Fruit fly (Drosophila melanogaster) whole organism, prepupa: ENCODE results near the gene CG31161.

Source experiments
- CG10631 ChIP-seq: fragments of 200-800 bp; sonication (Bioruptor generic); optimal IDR thresholded peaks from 2 replicates; lab custom pipeline; 2016; ENCODE audit warnings: missing biosample characterization, missing genetic modification characterization
- CG10669 ChIP-seq: fragments of 200-800 bp; sonication (Bioruptor generic); optimal IDR thresholded peaks from 3 replicates; lab custom pipeline; 2018; ENCODE audit warnings: missing biosample characterization, mild to moderate bottlenecking, missing genetic modification characterization, moderate library complexity
- CG11294 ChIP-seq: fragments of 200-800 bp; sonication (Bioruptor generic); IDR thresholded peaks from 2 replicates; pipeline ENCODE4 v1.3.6; 2022; ENCODE audit warnings: missing biosample characterization, missing genetic modification characterization
- CG11762 ChIP-seq: fragments of 200-800 bp; sonication (Bioruptor generic); optimal IDR thresholded peaks from 3 replicates; lab custom pipeline; 2016; ENCODE audit warnings: missing biosample characterization, missing genetic modification characterization; ENCODE audit not compliant: insufficient read depth
- CG11902 ChIP-seq: fragments of 200-800 bp; sonication (Bioruptor generic); optimal IDR thresholded peaks from 3 replicates; lab custom pipeline; 2016; ENCODE audit warnings: missing biosample characterization, missing genetic modification characterization
- CG15336 ChIP-seq: fragments of 200-800 bp; sonication (Bioruptor generic); IDR thresholded peaks from 2 replicates; pipeline ENCODE4 v1.3.6; 2022; ENCODE audit warnings: missing biosample characterization, missing genetic modification characterization
- CG31627 ChIP-seq: fragments of 200-800 bp; sonication (Bioruptor generic); optimal IDR thresholded peaks from 3 replicates; lab custom pipeline; 2016; ENCODE audit warnings: missing biosample characterization, missing genetic modification characterization
- CG32006 ChIP-seq: fragments of 200-800 bp; sonication (Bioruptor generic); optimal IDR thresholded peaks from 3 replicates; lab custom pipeline; 2017; ENCODE audit warnings: missing biosample characterization, mild to moderate bottlenecking, missing genetic modification characterization
- CG34406 ChIP-seq: fragments of 200-800 bp; sonication (Bioruptor generic); optimal IDR thresholded peaks from 3 replicates; lab custom pipeline; 2016; ENCODE audit warnings: missing biosample characterization, missing genetic modification characterization
- CG3919 ChIP-seq: fragments of 200-800 bp; sonication (Bioruptor generic); optimal IDR thresholded peaks from 3 replicates; lab custom pipeline; 2016; ENCODE audit warnings: missing biosample characterization, missing genetic modification characterization
- CG4318 ChIP-seq: fragments of 200-800 bp; sonication (Bioruptor generic); optimal IDR thresholded peaks from 3 replicates; lab custom pipeline; 2017; ENCODE audit warnings: missing biosample characterization, mild to moderate bottlenecking, missing genetic modification characterization
- CG6163 ChIP-seq: fragments of 200-800 bp; sonication (Bioruptor generic); IDR thresholded peaks from 3 replicates; pipeline ENCODE4 v1.3.6; 2022; ENCODE audit warnings: missing biosample characterization, missing genetic modification characterization
- CG6276 ChIP-seq: fragments of 200-800 bp; sonication (Bioruptor generic); optimal IDR thresholded peaks from 2 replicates; lab custom pipeline; 2017; ENCODE audit warnings: missing biosample characterization, mild to moderate bottlenecking, missing genetic modification characterization
- CG6792 ChIP-seq: fragments of 200-800 bp; sonication (Bioruptor generic); optimal IDR thresholded peaks from 3 replicates; lab custom pipeline; 2016; ENCODE audit warnings: missing biosample characterization, missing genetic modification characterization
- CG6808 ChIP-seq: fragments of 200-800 bp; sonication (Bioruptor generic); optimal IDR thresholded peaks from 3 replicates; lab custom pipeline; 2017; ENCODE audit warnings: missing biosample characterization, missing genetic modification characterization, mild to moderate bottlenecking, moderate library complexity, missing genetic modification reagents
- CG7368 ChIP-seq: fragments of 200-800 bp; sonication (Bioruptor generic); optimal IDR thresholded peaks from 3 replicates; lab custom pipeline; 2016; ENCODE audit warnings: missing biosample characterization, missing genetic modification characterization
- CG8119 ChIP-seq: fragments of 200-800 bp; sonication (Bioruptor generic); IDR thresholded peaks from 3 replicates; pipeline ENCODE4 v1.3.6; 2022; ENCODE audit warnings: missing biosample characterization, missing genetic modification characterization
- CG8632 ChIP-seq: fragments of 200-800 bp; sonication (Bioruptor generic); optimal IDR thresholded peaks from 3 replicates; lab custom pipeline; 2016; ENCODE audit warnings: missing biosample characterization, missing genetic modification characterization
- Eip75B ChIP-seq: fragments of 200-800 bp; sonication (Bioruptor generic); optimal IDR thresholded peaks from 3 replicates; lab custom pipeline; 2016; ENCODE audit warnings: missing biosample characterization, missing genetic modification characterization
- Eip78C ChIP-seq: fragments of 200-800 bp; sonication (Bioruptor generic); peaks from one replicate; lab custom pipeline; 2016; ENCODE audit warnings: missing biosample characterization, missing genetic modification characterization
- Ets96B ChIP-seq: fragments of 200-800 bp; optimal IDR thresholded peaks from 2 replicates; lab custom pipeline; 2019; ENCODE audit warnings: missing biosample characterization, mild to moderate bottlenecking, missing genetic modification characterization, moderate library complexity
- Gug ChIP-seq: fragments of 200-800 bp; sonication (Bioruptor generic); IDR thresholded peaks from 2 replicates; pipeline ENCODE4 v1.3.6; 2022; ENCODE audit warnings: missing biosample characterization, missing genetic modification characterization
- Hr39 ChIP-seq: fragments of 200-800 bp; sonication (Bioruptor generic); optimal IDR thresholded peaks from 2 replicates; lab custom pipeline; 2016; ENCODE audit warnings: missing biosample characterization, missing genetic modification characterization
- Hr4 ChIP-seq: fragments of 200-800 bp; sonication (Bioruptor generic); optimal IDR thresholded peaks from 3 replicates; lab custom pipeline; 2016; ENCODE audit warnings: missing biosample characterization, missing genetic modification characterization
- Lpt ChIP-seq: fragments of 200-800 bp; sonication (Bioruptor generic); optimal IDR thresholded peaks from 3 replicates; lab custom pipeline; 2016; ENCODE audit warnings: missing biosample characterization, missing genetic modification characterization
- OdsH ChIP-seq: fragments of 200-800 bp; sonication (Bioruptor generic); optimal IDR thresholded peaks from 3 replicates; lab custom pipeline; 2016; ENCODE audit warnings: missing biosample characterization, missing genetic modification characterization
- Sox102F ChIP-seq: fragments of 200-800 bp; sonication (Bioruptor generic); optimal IDR thresholded peaks from 2 replicates; lab custom pipeline; 2016; ENCODE audit warnings: missing biosample characterization, mild to moderate bottlenecking, missing genetic modification characterization
- Sox14 ChIP-seq: fragments of 200-800 bp; sonication (Bioruptor generic); optimal IDR thresholded peaks from 3 replicates; lab custom pipeline; 2016; ENCODE audit warnings: missing biosample characterization, missing genetic modification characterization
- Sox15 ChIP-seq: fragments of 200-800 bp; sonication (Bioruptor generic); optimal IDR thresholded peaks from 3 replicates; lab custom pipeline; 2016; ENCODE audit warnings: missing biosample characterization, missing genetic modification characterization
- achi ChIP-seq: fragments of 200-800 bp; sonication (Bioruptor generic); optimal IDR thresholded peaks from 3 replicates; lab custom pipeline; 2016; ENCODE audit warnings: missing biosample characterization, missing genetic modification characterization
- acj6 ChIP-seq: fragments of 200-800 bp; sonication (Bioruptor generic); optimal IDR thresholded peaks from 3 replicates; lab custom pipeline; 2016; ENCODE audit warnings: missing biosample characterization, missing genetic modification characterization
- dac ChIP-seq: fragments of 200-800 bp; sonication (Bioruptor generic); optimal IDR thresholded peaks from 2 replicates; lab custom pipeline; 2017; ENCODE audit warnings: missing biosample characterization, mild to moderate bottlenecking, missing genetic modification characterization
- eg ChIP-seq: fragments of 200-800 bp; sonication (Bioruptor generic); IDR thresholded peaks from 3 replicates; pipeline ENCODE4 v1.3.6; 2022; ENCODE audit warnings: missing biosample characterization, missing genetic modification characterization
- fd59A ChIP-seq: fragments of 200-800 bp; sonication (Bioruptor generic); optimal IDR thresholded peaks from 2 replicates; lab custom pipeline; 2017; ENCODE audit warnings: missing biosample characterization, mild to moderate bottlenecking, missing genetic modification characterization, missing genetic modification reagents
- fd85E ChIP-seq: fragments of 200-800 bp; sonication (Bioruptor generic); optimal IDR thresholded peaks from 3 replicates; lab custom pipeline; 2016; ENCODE audit warnings: missing biosample characterization, missing genetic modification characterization
- fkh ChIP-seq: fragments of 200-800 bp; sonication (Bioruptor generic); optimal IDR thresholded peaks from 3 replicates; lab custom pipeline; 2017; ENCODE audit warnings: missing biosample characterization, mild to moderate bottlenecking, missing genetic modification characterization, moderate library complexity
- lz ChIP-seq: fragments of 200-800 bp; sonication (Bioruptor generic); optimal IDR thresholded peaks from 3 replicates; lab custom pipeline; 2016; ENCODE audit warnings: missing biosample characterization, missing genetic modification characterization
- net ChIP-seq: fragments of 200-800 bp; sonication (Bioruptor generic); optimal IDR thresholded peaks from 3 replicates; lab custom pipeline; 2016; ENCODE audit warnings: missing biosample characterization, missing genetic modification characterization
- pdm3 ChIP-seq: fragments of 200-800 bp; sonication (Bioruptor generic); optimal IDR thresholded peaks from 3 replicates; lab custom pipeline; 2016; ENCODE audit warnings: missing biosample characterization, missing genetic modification characterization
- salr ChIP-seq, 2 experiments: fragments of 200-800 bp; sonication (Bioruptor generic); optimal IDR thresholded peaks; 3 replicates each; lab custom pipeline; 2016 to 2018; ENCODE audit warnings: missing biosample characterization in 2 of 2, missing genetic modification characterization in 2 of 2, mild to moderate bottlenecking in 1 of 2
- topi ChIP-seq: fragments of 200-800 bp; sonication (Bioruptor generic); optimal IDR thresholded peaks from 3 replicates; lab custom pipeline; 2016; ENCODE audit warnings: missing biosample characterization, missing genetic modification characterization

The CG31161 gene

DNA sequence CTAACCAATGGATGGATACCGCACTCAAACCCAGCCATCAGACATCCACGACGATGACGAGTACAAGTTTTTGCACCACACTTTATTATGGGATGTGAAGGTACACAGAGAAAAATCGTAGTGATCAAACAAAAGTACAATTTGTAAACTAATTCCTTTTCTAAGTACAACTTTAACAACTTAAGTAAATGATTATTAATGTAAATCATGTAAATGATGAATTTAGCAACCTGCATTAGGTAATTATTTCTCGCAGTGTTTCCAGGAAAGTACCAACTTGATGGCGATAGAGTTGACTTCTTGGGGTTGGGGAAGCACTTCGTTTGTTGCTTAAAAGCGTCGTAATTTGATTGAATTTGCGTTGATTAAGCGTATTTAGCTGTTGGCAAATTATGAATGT, 46.8 kb downstream of the CG31161 start (continued):
- TF ChIP-seq eg (GFP tag; lab: Robert Waterston, UW) (peak; percentile 67), Eip78C (GFP tag; lab: Kevin White, UChicago) (peak; percentile 81), CG4318 (GFP tag; lab: Kevin White, UChicago) (peak; percentile 62), CG15336 (GFP tag; lab: Robert Waterston, UW) (peak; percentile 88), acj6 (GFP tag; lab: Kevin White, UChicago) (peak; percentile 73), pdm3 (GFP tag; lab: Kevin White, UChicago) (peak; percentile 68)

DNA sequence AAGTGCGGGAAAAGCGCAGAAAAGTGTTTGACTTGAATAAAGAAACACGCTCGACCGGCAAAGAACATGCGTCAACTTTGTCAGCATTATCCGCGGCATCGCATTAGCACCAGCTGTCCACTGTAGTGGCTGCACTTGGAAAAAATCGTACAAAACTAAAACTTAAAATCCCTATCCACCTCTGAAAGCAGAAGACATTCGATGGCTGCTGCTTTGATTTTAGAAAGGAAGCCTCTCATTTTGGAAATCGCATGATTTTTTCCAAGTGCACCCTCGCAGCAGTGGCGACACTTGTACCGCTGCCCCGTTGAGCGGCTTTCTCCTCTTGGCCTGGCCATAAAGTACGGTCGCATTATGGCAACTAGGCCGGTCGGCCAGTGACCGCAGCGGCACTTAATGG, 48.0 kb downstream of the CG31161 start:
- TF ChIP-seq CG10631 (GFP tag; lab: Kevin White, UChicago) (peak; percentile 56), CG34406 (GFP tag; lab: Kevin White, UChicago) (peak; percentile 38), Hr4 (GFP tag; lab: Kevin White, UChicago) (peak; percentile 92), Eip75B (GFP tag; lab: Kevin White, UChicago) (peak; percentile 20), CG32006 (GFP tag; lab: Kevin White, UChicago) (peak; percentile 94), CG15336 (GFP tag; lab: Robert Waterston, UW) (peak; percentile 90), Sox102F (no peak), lz (GFP tag; lab: Kevin White, UChicago) (peak; percentile 10), Sox15 (GFP tag; lab: Kevin White, UChicago) (no peak), salr (GFP tag; optimal IDR thresholded peaks at IDR 0.05; lab: Kevin White, UChicago) (peak in 1 of 2 experiments; percentile 69), acj6 (GFP tag; lab: Kevin White, UChicago) (peak; percentile 66), CG6792 (peak; percentile 49), achi (GFP tag; lab: Kevin White, UChicago) (peak; percentile 70), fkh (GFP tag; lab: Kevin White, UChicago) (no peak), net (GFP tag; lab: Kevin White, UChicago) (peak; percentile 75), CG6808 (GFP tag; lab: Kevin White, UChicago) (no peak), CG7368 (GFP tag; lab: Kevin White, UChicago) (peak; percentile 48), CG8119 (peak; percentile 92), eg (GFP tag; lab: Robert Waterston, UW) (peak; percentile 83), CG8632 (peak; percentile 26), Gug (GFP tag; lab: Robert Waterston, UW) (peak; percentile 76), CG6163 (peak; percentile 84), Eip78C (GFP tag; lab: Kevin White, UChicago) (peak; percentile 87), CG6276 (GFP tag; lab: Kevin White, UChicago) (peak; percentile 71), fd85E (no peak), CG4318 (GFP tag; lab: Kevin White, UChicago) (peak; percentile 86), CG11762 (GFP tag; lab: Kevin White, UChicago) (peak; percentile 5), CG31627 (peak; percentile 30), topi (GFP tag; lab: Kevin White, UChicago) (peak; percentile 1), Lpt (GFP tag; lab: Kevin White, UChicago) (peak; percentile 61), Hr39 (peak; percentile 13), fd59A (GFP tag; lab: Kevin White, UChicago) (peak; percentile 12), dac (peak; percentile 87), CG11902 (no peak), CG11294 (GFP tag; lab: Robert Waterston, UW) (peak; percentile 65), CG3919 (GFP tag; lab: Kevin White, UChicago) (peak; percentile 67), Sox14 (GFP tag; lab: Kevin White, UChicago) (peak; percentile 59), pdm3 (GFP tag; lab: Kevin White, UChicago) (peak; percentile 77), OdsH (GFP tag; lab: Kevin White, UChicago) (peak; percentile 75), CG10669 (GFP tag; lab: Kevin White, UChicago) (no peak), Ets96B (no peak)
